Worm (Caenorhabditis elegans): ENCODE results near the gene H08J19.1.

The H08J19.1 gene

ce11 chrX:15606585-15607276, 36.0 kb upstream of the H08J19.1 start, which contains the start of gene rab-14 (continued):
- peak; percentile 22 for TF ChIP-seq nhr-25 (tag; optimal IDR thresholded peaks at IDR 0.05; ENCODE audit: borderline replicate concordance, insufficient read depth)
- TF ChIP-seq dmd-8 (GFP tag; IDR thresholded peaks at IDR 0.05): 0 out of 2 replicates have a peak, but pooled peaks have one; percentile 26
- no peak for TF ChIP-seq cey-2 (tag; optimal IDR thresholded peaks at IDR 0.05; ENCODE audit: borderline replicate concordance, insufficient read depth)
- peak; percentile 71 for TF ChIP-seq fkh-10 (GFP tag; optimal IDR thresholded peaks at IDR 0.05)
- TF ChIP-seq nhr-28 (tag; optimal IDR thresholded peaks at IDR 0.05): peak; percentile 24
- no peak for TF ChIP-seq unc-39 (tag; optimal IDR thresholded peaks at IDR 0.05)
- 0 out of 2 replicates have a peak, but pooled peaks have one; percentile 30 for TF ChIP-seq vab-7 (GFP tag; IDR thresholded peaks at IDR 0.05)
- TF ChIP-seq duxl-1 (tag; optimal IDR thresholded peaks at IDR 0.05; ENCODE audit: poor library complexity): no peak
- peak; percentile 59 to 93 for TF ChIP-seq mdl-1 (tag; optimal IDR thresholded peaks at IDR 0.05)
- TF ChIP-seq mxl-3 (GFP tag; optimal IDR thresholded peaks at IDR 0.05): peak; percentile 77
- TF ChIP-seq pha-4 (GFP tag; IDR thresholded peaks at IDR 0.05): peak; percentile 48; the same call in 1 of the 2 replicates
- no peak for TF ChIP-seq pha-4 (tag; optimal IDR thresholded peaks at IDR 0.05)
- TF ChIP-seq daf-19 (GFP tag; conservative IDR thresholded peaks at IDR 0.05): no peak
- TF ChIP-seq madf-9 (GFP tag; conservative IDR thresholded peaks at IDR 0.05): peak; percentile 78
- TF ChIP-seq hif-1 (tag; optimal IDR thresholded peaks at IDR 0.05): peak in 1 of 2 experiments; percentile 84
- peak; percentile 61 for TF ChIP-seq nhr-6 (tag; optimal IDR thresholded peaks at IDR 0.05)
- peak; percentile 61 for TF ChIP-seq F37D6.2 (tag; optimal IDR thresholded peaks at IDR 0.05)
- peak; percentile 83 for TF ChIP-seq mep-1 (tag; optimal IDR thresholded peaks at IDR 0.05)
- peak; percentile 16 for TF ChIP-seq spr-3 (GFP tag; optimal IDR thresholded peaks at IDR 0.05)
- peak; percentile 58 to 69 for TF ChIP-seq lsy-2 (tag; optimal IDR thresholded peaks at IDR 0.05)
- no peak for TF ChIP-seq jun-1 (tag; optimal IDR thresholded peaks at IDR 0.05)
- TF ChIP-seq ctbp-1 (GFP tag; IDR thresholded peaks at IDR 0.05): peak; percentile 89
- no peak for TF ChIP-seq daf-16 (GFP tag; optimal IDR thresholded peaks at IDR 0.05)
- TF ChIP-seq daf-16 (tag; optimal IDR thresholded peaks at IDR 0.05): peak; percentile 19
- peak; percentile 67 for TF ChIP-seq mes-2 (tag; optimal IDR thresholded peaks at IDR 0.05; ENCODE audit: poor library complexity, severe bottlenecking)
- TF ChIP-seq aha-1 (tag): peak; percentile 84
- 0 out of 2 replicates have a peak, but pooled peaks have one; percentile 29 for TF ChIP-seq T26A8.4 (GFP tag; IDR thresholded peaks at IDR 0.05)
- peak; percentile 87 for TF ChIP-seq hmg-1.1 (GFP tag; IDR thresholded peaks at IDR 0.05)
- no peak for TF ChIP-seq Y5F2A.4 (GFP tag; optimal IDR thresholded peaks at IDR 0.05)
- TF ChIP-seq unc-62 (GFP tag; optimal IDR thresholded peaks at IDR 0.05 in 1 of 2): peak in 1 of 2 experiments; percentile 90
- TF ChIP-seq unc-62 (tag; optimal IDR thresholded peaks at IDR 0.05): no peak
- TF ChIP-seq ceh-20 (GFP tag; IDR thresholded peaks at IDR 0.05): peak; percentile 57; the same call in 1 of the 2 replicates
- TF ChIP-seq arid-1 (GFP tag; conservative IDR thresholded peaks at IDR 0.05): peak; percentile 57
- TF ChIP-seq egl-43 (GFP tag; IDR thresholded peaks at IDR 0.05): peak; percentile 86

- peak; percentile 94 for TF ChIP-seq nhr-10 (tag; optimal IDR thresholded peaks at IDR 0.05)
- TF ChIP-seq attf-4 (tag; optimal IDR thresholded peaks at IDR 0.05): no peak
- no peak for TF ChIP-seq gei-8 (GFP tag; optimal IDR thresholded peaks at IDR 0.05)
- peak; percentile 94 for TF ChIP-seq nhr-6 (tag; optimal IDR thresholded peaks at IDR 0.05)
- TF ChIP-seq ZK337.2 (GFP tag; IDR thresholded peaks at IDR 0.05): no peak
- TF ChIP-seq tra-1 (GFP tag; IDR thresholded peaks at IDR 0.05): peak; percentile 97
- no peak for TF ChIP-seq daf-19 (GFP tag; conservative IDR thresholded peaks at IDR 0.05)
- TF ChIP-seq ZK546.5 (tag; optimal IDR thresholded peaks at IDR 0.05): no peak
- no peak for TF ChIP-seq madf-5 (GFP tag; IDR thresholded peaks at IDR 0.05)
- no peak for TF ChIP-seq unc-130 (GFP tag; optimal IDR thresholded peaks at IDR 0.05)
- TF ChIP-seq lin-38 (GFP tag; IDR thresholded peaks at IDR 0.05): peak; percentile 74
- TF ChIP-seq ceh-32 (tag; optimal IDR thresholded peaks at IDR 0.05; ENCODE audit: poor library complexity): no peak
- TF ChIP-seq R02D3.7 (tag; optimal IDR thresholded peaks at IDR 0.05): no peak
- peak; percentile 99 for TF ChIP-seq dve-1 (tag; optimal IDR thresholded peaks at IDR 0.05; ENCODE audit: insufficient read depth)
- no peak for TF ChIP-seq zip-11 (GFP tag; IDR thresholded peaks at IDR 0.05)
- peak; percentile 19 for TF ChIP-seq snpc-4 (tag; optimal IDR thresholded peaks at IDR 0.05)
- no peak for TF ChIP-seq duxl-1 (tag; optimal IDR thresholded peaks at IDR 0.05; ENCODE audit: poor library complexity)
- TF ChIP-seq spr-1 (tag; optimal IDR thresholded peaks at IDR 0.05): peak; percentile 83
Measured at ce11 chrX:15607498-15608019, 35.2 kb upstream of the H08J19.1 start, which contains the start of gene nipi-3. nipi-3 (plus strand) TSS chrX:15607969.
